Fruit fly (Drosophila melanogaster): ENCODE results near the gene CG32086.

The CG32086 gene

dm6 chr3L:11539511-11540329 lies 44.1 kb downstream of the CG32086 start (continued):
- TF ChIP-seq chinmo (GFP tag; IDR thresholded peaks at IDR 0.05; ENCODE audit: partially characterized antibody) (0 out of 4 replicates have a peak, but pooled peaks have one; percentile 6), Xbp1 (GFP tag; optimal IDR thresholded peaks at IDR 0.05) (no peak), Gsc (GFP tag; IDR thresholded peaks at IDR 0.05) (no peak), oc (tag; optimal IDR thresholded peaks at IDR 0.05) (peak; percentile 90), CG17912 (GFP tag; optimal IDR thresholded peaks at IDR 0.05) (no peak), CG14441 (GFP tag; IDR thresholded peaks at IDR 0.05) (no peak), ash1 (GFP tag; optimal IDR thresholded peaks at IDR 0.05) (no peak), sna (GFP tag; IDR thresholded peaks at IDR 0.05; ENCODE audit: partially characterized antibody) (0 out of 2 replicates have a peak, but pooled peaks have one; percentile 25), fd102C (GFP tag; optimal IDR thresholded peaks at IDR 0.05) (no peak), CG11696 (GFP tag; IDR thresholded peaks at IDR 0.05) (no peak), Scr (GFP tag; IDR thresholded peaks at IDR 0.05; ENCODE audit: partially characterized antibody) (no peak), Poxn (GFP tag; IDR thresholded peaks at IDR 0.05) (no peak), eyg (GFP tag; optimal IDR thresholded peaks at IDR 0.05) (no peak), CG30020 (tag; optimal IDR thresholded peaks at IDR 0.05) (no peak), Awh (GFP tag; IDR thresholded peaks at IDR 0.05) (peak; percentile 58; the same call in 1 of the 2 replicates), CG11085 (GFP tag; IDR thresholded peaks at IDR 0.05) (no peak), Lpt (GFP tag; optimal IDR thresholded peaks at IDR 0.05) (no peak), CG7786 (GFP tag; optimal IDR thresholded peaks at IDR 0.05) (no peak), CG30403 (GFP tag; optimal IDR thresholded peaks at IDR 0.05) (no peak), NFAT (GFP tag; IDR thresholded peaks at IDR 0.05) (no peak), Aef1 (GFP tag; IDR thresholded peaks at IDR 0.05) (no peak), tin (GFP tag; optimal IDR thresholded peaks at IDR 0.05) (no peak), Ravus (GFP tag; IDR thresholded peaks at IDR 0.05) (no peak), CG32772 (GFP tag; IDR thresholded peaks at IDR 0.05) (no peak), sr (GFP tag; IDR thresholded peaks at IDR 0.05) (no peak), Drgx (GFP tag; IDR thresholded peaks at IDR 0.05) (no peak), D (optimal IDR thresholded peaks at IDR 0.05) (no peak), D (GFP tag; optimal IDR thresholded peaks at IDR 0.05) (no peak), CG4404 (GFP tag; IDR thresholded peaks at IDR 0.05) (no peak), Hr39 (optimal IDR thresholded peaks at IDR 0.05) (no peak), tio (GFP tag; optimal IDR thresholded peaks at IDR 0.05) (no peak), ab (GFP tag; optimal IDR thresholded peaks at IDR 0.05) (no peak), grau (tag; optimal IDR thresholded peaks at IDR 0.05) (no peak), jumu (GFP tag; optimal IDR thresholded peaks at IDR 0.05) (no peak), CG18764 (GFP tag; optimal IDR thresholded peaks at IDR 0.05) (no peak), CG6654 (GFP tag; optimal IDR thresholded peaks at IDR 0.05) (no peak), CG4424 (GFP tag; optimal IDR thresholded peaks at IDR 0.05) (no peak), ems (GFP tag; optimal IDR thresholded peaks at IDR 0.05) (no peak), Vsx1 (GFP tag; optimal IDR thresholded peaks at IDR 0.05) (no peak), gfzf (GFP tag; optimal IDR thresholded peaks at IDR 0.05) (peak; percentile 7), Bdp1 (GFP tag; optimal IDR thresholded peaks at IDR 0.05) (no peak), pb (GFP tag; optimal IDR thresholded peaks at IDR 0.05) (no peak), nerfin-2 (GFP tag; IDR thresholded peaks at IDR 0.05; ENCODE audit: partially characterized antibody) (peak; percentile 22; the same call in 1 of the 2 replicates), stc (GFP tag; IDR thresholded peaks at IDR 0.05) (no peak), CG8359 (GFP tag; optimal IDR thresholded peaks at IDR 0.05; ENCODE audit: borderline replicate concordance) (no peak), CG2202 (tag; optimal IDR thresholded peaks at IDR 0.05) (no peak), CG34422 (GFP tag; IDR thresholded peaks at IDR 0.05) (no peak), BtbVII (GFP tag; optimal IDR thresholded peaks at IDR 0.05) (no peak), shn (GFP tag; optimal IDR thresholded peaks at IDR 0.05) (no peak), CG12155 (GFP tag; optimal IDR thresholded peaks at IDR 0.05) (no peak), Atf3 (GFP tag; optimal IDR thresholded peaks at IDR 0.05) (no peak)
